Worm (Caenorhabditis elegans): ENCODE data around the gene spp-31.

Gene spp-31

ce11 chrIV:1453451-1453850, 47.1 kb downstream of the spp-31 start:
- TF ChIP-seq T22C8.4 (GFP tag; IDR thresholded peaks at IDR 0.05) (no peak), ref-1 (GFP tag; conservative IDR thresholded peaks at IDR 0.05) (no peak), klf-2 (GFP tag; conservative IDR thresholded peaks at IDR 0.05) (no peak), ztf-23 (GFP tag; IDR thresholded peaks at IDR 0.05) (no peak), flt-1 (GFP tag; IDR thresholded peaks at IDR 0.05) (no peak), tab-1 (GFP tag; IDR thresholded peaks at IDR 0.05) (no peak), med-1 (GFP tag; optimal IDR thresholded peaks at IDR 0.05; ENCODE audit: insufficient read depth) (no peak), cog-1 (tag; optimal IDR thresholded peaks at IDR 0.05) (no peak), ztf-29 (GFP tag; IDR thresholded peaks at IDR 0.05) (no peak)

ce11 chrIV:1454194-1454593, 47.8 kb downstream of the spp-31 start:
- TF ChIP-seq flt-1 (GFP tag; IDR thresholded peaks at IDR 0.05) (no peak), ztf-23 (GFP tag; IDR thresholded peaks at IDR 0.05) (no peak), klf-2 (GFP tag; conservative IDR thresholded peaks at IDR 0.05) (no peak), tab-1 (GFP tag; IDR thresholded peaks at IDR 0.05) (no peak), cog-1 (tag; optimal IDR thresholded peaks at IDR 0.05) (no peak), ztf-29 (GFP tag; IDR thresholded peaks at IDR 0.05) (no peak), T22C8.4 (GFP tag; IDR thresholded peaks at IDR 0.05) (no peak), med-1 (GFP tag; optimal IDR thresholded peaks at IDR 0.05; ENCODE audit: insufficient read depth) (no peak), ref-1 (GFP tag; conservative IDR thresholded peaks at IDR 0.05) (no peak)

ce11 chrIV:1455006-1455405, 48.6 kb downstream of the spp-31 start:
- no peak for TF ChIP-seq ref-1 (GFP tag; conservative IDR thresholded peaks at IDR 0.05)
- TF ChIP-seq med-1 (GFP tag; optimal IDR thresholded peaks at IDR 0.05; ENCODE audit: insufficient read depth): no peak

- TF ChIP-seq T22C8.4 (GFP tag; IDR thresholded peaks at IDR 0.05): no peak
- no peak for TF ChIP-seq ztf-23 (GFP tag; IDR thresholded peaks at IDR 0.05)
- TF ChIP-seq tab-1 (GFP tag; IDR thresholded peaks at IDR 0.05): no peak
- no peak for TF ChIP-seq cog-1 (tag; optimal IDR thresholded peaks at IDR 0.05)
- TF ChIP-seq ztf-29 (GFP tag; IDR thresholded peaks at IDR 0.05): no peak
- TF ChIP-seq klf-2 (GFP tag; conservative IDR thresholded peaks at IDR 0.05): no peak
- no peak for TF ChIP-seq flt-1 (GFP tag; IDR thresholded peaks at IDR 0.05)
- no peak for TF ChIP-seq ref-1 (GFP tag; conservative IDR thresholded peaks at IDR 0.05)
- TF ChIP-seq med-1 (GFP tag; optimal IDR thresholded peaks at IDR 0.05; ENCODE audit: insufficient read depth): no peak
Measured at ce11 chrIV:1456775-1457174, 50.4 kb downstream of the spp-31 start, which contains the start of gene nadk-1. nadk-1 (plus strand) TSS chrIV:1457075.
